ENCODE assay signal across 4 worm cellular contexts in genomic region chrIV:7188528-7189422, ce11.
TF ChIP-seq lines count a peak whose summit lies in the region.

Gene srlf-7 (plus strand): TSS chrIV:7189287.

TF ChIP-seq in whole organism, L1 larva, 84 proteins besides CTCF, POLR2A, EP300 and RAD21 (continued from another document):
- TF ChIP-seq efl-1 (optimal IDR thresholded peaks at IDR 0.05; lab: Kevin White, UChicago): peak in 1 of 2 experiments; percentile 25
- no peak for TF ChIP-seq efl-1 (GFP tag; optimal IDR thresholded peaks at IDR 0.05 in 1 of 2; lab: Kevin White, UChicago)
- no peak for TF ChIP-seq tlp-1 (tag; optimal IDR thresholded peaks at IDR 0.05; lab: Kevin White, UChicago)
- TF ChIP-seq dpl-1 (GFP tag; optimal IDR thresholded peaks at IDR 0.05; lab: Kevin White, UChicago): peak in 1 of 3 experiments; percentile 36
- TF ChIP-seq nhr-84 (tag; optimal IDR thresholded peaks at IDR 0.05; lab: Kevin White, UChicago): no peak
- peak; percentile 66 for TF ChIP-seq jun-1 (tag; optimal IDR thresholded peaks at IDR 0.05; lab: Kevin White, UChicago)
- TF ChIP-seq ceh-63 (GFP tag; optimal IDR thresholded peaks at IDR 0.05; lab: Kevin White, UChicago): no peak
- peak; percentile 99 for TF ChIP-seq elt-2 (tag; optimal IDR thresholded peaks at IDR 0.05; lab: Kevin White, UChicago)
- peak; percentile 52 for TF ChIP-seq snu-23 (GFP tag; optimal IDR thresholded peaks at IDR 0.05; lab: Kevin White, UChicago)
- TF ChIP-seq nhr-90 (tag; optimal IDR thresholded peaks at IDR 0.05; lab: Kevin White, UChicago; ENCODE audit: poor library complexity): peak; percentile 77
- peak; percentile 6 for TF ChIP-seq fos-1 (tag; optimal IDR thresholded peaks at IDR 0.05; lab: Kevin White, UChicago)
- TF ChIP-seq egl-13 (tag; optimal IDR thresholded peaks at IDR 0.05; lab: Kevin White, UChicago): no peak
- TF ChIP-seq nhr-237 (tag; optimal IDR thresholded peaks at IDR 0.05; lab: Kevin White, UChicago): no peak
- peak in 5 of 6 experiments; percentile 55 to 98 (median 90) for TF ChIP-seq elt-3 (tag; optimal IDR thresholded peaks at IDR 0.05; lab: Kevin White, UChicago)
- TF ChIP-seq zip-4 (GFP tag; optimal IDR thresholded peaks at IDR 0.05; lab: Kevin White, UChicago): no peak
- TF ChIP-seq tbx-2 (tag; optimal IDR thresholded peaks at IDR 0.05; lab: Kevin White, UChicago): peak; percentile 58
- peak; percentile 9 for TF ChIP-seq lin-13 (GFP tag; optimal IDR thresholded peaks at IDR 0.05; lab: Kevin White, UChicago)
- TF ChIP-seq nhr-20 (tag; optimal IDR thresholded peaks at IDR 0.05; lab: Kevin White, UChicago): peak; percentile 84
- TF ChIP-seq blmp-1 (tag; optimal IDR thresholded peaks at IDR 0.05; lab: Kevin White, UChicago): peak; percentile 67
- no peak for TF ChIP-seq dsc-1 (tag; optimal IDR thresholded peaks at IDR 0.05; lab: Kevin White, UChicago)
- peak in 1 of 2 experiments; percentile 80 for TF ChIP-seq lin-35 (GFP tag; optimal IDR thresholded peaks at IDR 0.05; lab: Kevin White, UChicago)
- no peak for TF ChIP-seq zag-1 (tag; optimal IDR thresholded peaks at IDR 0.05; lab: Kevin White, UChicago)
- no peak for TF ChIP-seq aha-1 (tag; optimal IDR thresholded peaks at IDR 0.05; lab: Kevin White, UChicago)
- TF ChIP-seq nhr-77 (tag; optimal IDR thresholded peaks at IDR 0.05; lab: Kevin White, UChicago): peak; percentile 58
- no peak for TF ChIP-seq alr-1 (tag; optimal IDR thresholded peaks at IDR 0.05; lab: Kevin White, UChicago; ENCODE audit: borderline replicate concordance)
- TF ChIP-seq nhr-71 (tag; optimal IDR thresholded peaks at IDR 0.05; lab: Kevin White, UChicago): peak; percentile 78
- TF ChIP-seq ceh-82 (tag; optimal IDR thresholded peaks at IDR 0.05; lab: Kevin White, UChicago): no peak
- TF ChIP-seq nhr-85 (tag; lab: Kevin White, UChicago): peak; percentile 86
TF ChIP-seq in whole organism, L1 larva: peak in this region for 22.

TF ChIP-seq in whole organism, L2 larva, 48 proteins besides CTCF, POLR2A, EP300 and RAD21 (continued from another document):
- TF ChIP-seq sma-3 (GFP tag; optimal IDR thresholded peaks at IDR 0.05; lab: Kevin White, UChicago) (peak; percentile 78), F13H6.1 (tag; optimal IDR thresholded peaks at IDR 0.05; lab: Kevin White, UChicago) (peak; percentile 43), fos-1 (tag; optimal IDR thresholded peaks at IDR 0.05; lab: Kevin White, UChicago) (peak; percentile 98), blmp-1 (tag; optimal IDR thresholded peaks at IDR 0.05; lab: Kevin White, UChicago; ENCODE audit: insufficient read depth) (peak; percentile 77), ama-1 (optimal IDR thresholded peaks at IDR 0.05; lab: Kevin White, UChicago) (no peak), lsy-2 (tag; optimal IDR thresholded peaks at IDR 0.05; lab: Kevin White, UChicago) (no peak), dmd-4 (tag; optimal IDR thresholded peaks at IDR 0.05; lab: Kevin White, UChicago) (no peak), skn-1 (tag; optimal IDR thresholded peaks at IDR 0.05; lab: Kevin White, UChicago) (no peak), sem-4 (tag; optimal IDR thresholded peaks at IDR 0.05; lab: Kevin White, UChicago) (no peak), egl-27 (tag; optimal IDR thresholded peaks at IDR 0.05; lab: Kevin White, UChicago) (peak; percentile 77), peb-1 (tag; optimal IDR thresholded peaks at IDR 0.05; lab: Kevin White, UChicago) (no peak), nhr-237 (tag; optimal IDR thresholded peaks at IDR 0.05; lab: Kevin White, UChicago) (no peak), lin-11 (tag; optimal IDR thresholded peaks at IDR 0.05; lab: Kevin White, UChicago) (no peak), nhr-129 (tag; optimal IDR thresholded peaks at IDR 0.05; lab: Kevin White, UChicago) (peak; percentile 27), mdl-1 (tag; optimal IDR thresholded peaks at IDR 0.05; lab: Kevin White, UChicago) (peak in 1 of 2 experiments; percentile 11)
TF ChIP-seq in whole organism, L2 larva: peak in this region for 13.

TF ChIP-seq in whole organism, L3 larva, 47 proteins besides CTCF, POLR2A, EP300 and RAD21 (continued from another document):
- TF ChIP-seq nhr-43 (tag; optimal IDR thresholded peaks at IDR 0.05; lab: Kevin White, UChicago; ENCODE audit: poor library complexity, severe bottlenecking) (peak; percentile 11), eor-1 (tag; optimal IDR thresholded peaks at IDR 0.05; lab: Kevin White, UChicago) (no peak), nhr-23 (tag; optimal IDR thresholded peaks at IDR 0.05; lab: Kevin White, UChicago) (peak; percentile 71), sea-2 (GFP tag; optimal IDR thresholded peaks at IDR 0.05; lab: Kevin White, UChicago) (no peak), ceh-28 (tag; optimal IDR thresholded peaks at IDR 0.05; lab: Kevin White, UChicago) (peak; percentile 62), elt-3 (tag; optimal IDR thresholded peaks at IDR 0.05; lab: Kevin White, UChicago) (peak; percentile 30 to 89 (median 45)), skn-1 (tag; optimal IDR thresholded peaks at IDR 0.05; lab: Kevin White, UChicago) (peak; percentile 55), pha-4 (tag; optimal IDR thresholded peaks at IDR 0.05; lab: Kevin White, UChicago) (peak; percentile 97), fkh-2 (tag; optimal IDR thresholded peaks at IDR 0.05; lab: Kevin White, UChicago) (no peak), nhr-11 (tag; optimal IDR thresholded peaks at IDR 0.05; lab: Kevin White, UChicago) (no peak), unc-39 (tag; optimal IDR thresholded peaks at IDR 0.05; lab: Kevin White, UChicago) (no peak)

TF ChIP-seq in whole organism, L4 larva, 104 proteins besides CTCF, POLR2A, EP300 and RAD21 (continued from another document):
- TF ChIP-seq fkh-10 (GFP tag; optimal IDR thresholded peaks at IDR 0.05; lab: Kevin White, UChicago) (peak; percentile 41), dve-1 (tag; optimal IDR thresholded peaks at IDR 0.05; lab: Kevin White, UChicago; ENCODE audit: insufficient read depth) (peak; percentile 98), F26F4.8 (GFP tag; conservative IDR thresholded peaks at IDR 0.05; lab: Robert Waterston, UW) (no peak), nhr-41 (GFP tag; IDR thresholded peaks at IDR 0.05; lab: Robert Waterston, UW) (peak; percentile 68; the same call in 1 of the 2 replicates), dmd-9 (GFP tag; IDR thresholded peaks at IDR 0.05; lab: Robert Waterston, UW) (no peak), ctbp-1 (GFP tag; IDR thresholded peaks at IDR 0.05; lab: Robert Waterston, UW) (no peak), nhr-102 (tag; optimal IDR thresholded peaks at IDR 0.05; lab: Kevin White, UChicago) (peak; percentile 78), attf-4 (tag; optimal IDR thresholded peaks at IDR 0.05; lab: Kevin White, UChicago) (no peak), ceh-32 (tag; optimal IDR thresholded peaks at IDR 0.05; lab: Kevin White, UChicago; ENCODE audit: poor library complexity) (no peak), lsy-2 (tag; optimal IDR thresholded peaks at IDR 0.05; lab: Kevin White, UChicago) (peak in 1 of 2 experiments; percentile 48), sdz-12 (GFP tag; optimal IDR thresholded peaks at IDR 0.05; lab: Kevin White, UChicago) (no peak), zag-1 (tag; optimal IDR thresholded peaks at IDR 0.05; lab: Kevin White, UChicago) (no peak), cey-2 (tag; optimal IDR thresholded peaks at IDR 0.05; lab: Kevin White, UChicago; ENCODE audit: borderline replicate concordance, insufficient read depth) (peak; percentile 36), pqm-1 (tag; optimal IDR thresholded peaks at IDR 0.05; lab: Kevin White, UChicago) (peak; percentile 97), nhr-48 (tag; optimal IDR thresholded peaks at IDR 0.05; lab: Kevin White, UChicago) (peak; percentile 87), unc-39 (tag; optimal IDR thresholded peaks at IDR 0.05; lab: Kevin White, UChicago) (no peak), egl-43 (GFP tag; IDR thresholded peaks at IDR 0.05; lab: Robert Waterston, UW) (no peak), spr-3 (GFP tag; optimal IDR thresholded peaks at IDR 0.05; lab: Kevin White, UChicago) (no peak), egl-27 (tag; optimal IDR thresholded peaks at IDR 0.05; lab: Kevin White, UChicago) (no peak), ztf-11 (tag; optimal IDR thresholded peaks at IDR 0.05; lab: Kevin White, UChicago) (no peak), mxl-3 (GFP tag; optimal IDR thresholded peaks at IDR 0.05; lab: Kevin White, UChicago) (no peak), duxl-1 (tag; optimal IDR thresholded peaks at IDR 0.05; lab: Kevin White, UChicago; ENCODE audit: poor library complexity) (no peak), F49E8.2 (tag; optimal IDR thresholded peaks at IDR 0.05; lab: Kevin White, UChicago; ENCODE audit: borderline replicate concordance) (no peak), lin-1 (GFP tag; IDR thresholded peaks at IDR 0.05; lab: Robert Waterston, UW) (peak; percentile 97), lin-13 (GFP tag; optimal IDR thresholded peaks at IDR 0.05; lab: Kevin White, UChicago) (no peak), zip-11 (GFP tag; IDR thresholded peaks at IDR 0.05; lab: Robert Waterston, UW) (no peak), T20F7.1 (GFP tag; optimal IDR thresholded peaks at IDR 0.05; lab: Kevin White, UChicago) (peak; percentile 75), daf-8 (GFP tag; IDR thresholded peaks at IDR 0.05; lab: Robert Waterston, UW) (no peak), saeg-2 (GFP tag; IDR thresholded peaks at IDR 0.05; lab: Robert Waterston, UW) (no peak), hlh-30 (tag; optimal IDR thresholded peaks at IDR 0.05; lab: Kevin White, UChicago; ENCODE audit: insufficient read depth) (peak; percentile 77), pha-4 (GFP tag; IDR thresholded peaks at IDR 0.05; lab: Robert Waterston, UW) (peak; percentile 56; the same call in 1 of the 2 replicates), pha-4 (tag; optimal IDR thresholded peaks at IDR 0.05; lab: Kevin White, UChicago) (no peak), ama-1 (optimal IDR thresholded peaks at IDR 0.05; lab: Kevin White, UChicago) (peak; percentile 38), R02D3.7 (tag; optimal IDR thresholded peaks at IDR 0.05; lab: Kevin White, UChicago) (no peak), nhr-6 (tag; optimal IDR thresholded peaks at IDR 0.05; lab: Kevin White, UChicago) (peak; percentile 12), arid-1 (GFP tag; conservative IDR thresholded peaks at IDR 0.05; lab: Robert Waterston, UW) (no peak), nhr-28 (tag; optimal IDR thresholded peaks at IDR 0.05; lab: Kevin White, UChicago) (peak; percentile 99), php-3 (GFP tag; IDR thresholded peaks at IDR 0.05; lab: Robert Waterston, UW) (peak; percentile 92), jun-1 (tag; optimal IDR thresholded peaks at IDR 0.05; lab: Kevin White, UChicago) (peak; percentile 62), aha-1 (tag; lab: Kevin White, UChicago) (peak; percentile 96), Y75B8A.6 (GFP tag; IDR thresholded peaks at IDR 0.05; lab: Robert Waterston, UW) (no peak), ceh-62 (tag; optimal IDR thresholded peaks at IDR 0.05; lab: Kevin White, UChicago) (no peak), nhr-11 (tag; optimal IDR thresholded peaks at IDR 0.05; lab: Kevin White, UChicago) (peak; percentile 32), ztf-7 (tag; optimal IDR thresholded peaks at IDR 0.05; lab: Kevin White, UChicago) (no peak), hmg-1.1 (GFP tag; IDR thresholded peaks at IDR 0.05; lab: Robert Waterston, UW) (no peak), unc-62 (GFP tag; optimal IDR thresholded peaks at IDR 0.05 in 1 of 2; lab: Kevin White, UChicago) (peak; percentile 29 to 47), unc-62 (tag; optimal IDR thresholded peaks at IDR 0.05; lab: Kevin White, UChicago) (no peak), D1046.2 (GFP tag; IDR thresholded peaks at IDR 0.05; lab: Robert Waterston, UW) (no peak), ceh-20 (GFP tag; IDR thresholded peaks at IDR 0.05; lab: Robert Waterston, UW) (0 out of 2 replicates have a peak, but pooled peaks have one; percentile 19), tra-1 (GFP tag; IDR thresholded peaks at IDR 0.05; lab: Robert Waterston, UW) (peak; percentile 78), fos-1 (tag; optimal IDR thresholded peaks at IDR 0.05; lab: Kevin White, UChicago) (peak; percentile 52), hlh-11 (tag; optimal IDR thresholded peaks at IDR 0.05; lab: Kevin White, UChicago) (peak; percentile 95), F44E2.7 (GFP tag; IDR thresholded peaks at IDR 0.05; lab: Robert Waterston, UW) (no peak), dmd-6 (GFP tag; IDR thresholded peaks at IDR 0.05; lab: Robert Waterston, UW) (peak; percentile 98), dmd-8 (GFP tag; IDR thresholded peaks at IDR 0.05; lab: Robert Waterston, UW) (no peak), nhr-76 (tag; optimal IDR thresholded peaks at IDR 0.05; lab: Kevin White, UChicago) (no peak), ZK546.5 (tag; optimal IDR thresholded peaks at IDR 0.05; lab: Kevin White, UChicago) (no peak)
